Worm (Caenorhabditis elegans): ENCODE data around the gene rpn-12.
A peak's percentile ranks its signal among the peaks of the same experiment; 100 is the strongest.

rpn-12 gene

ce11 chrII:11633509-11633908 is 19.4 kb upstream of the rpn-12 start, which contains the start of gene din-1:
din-1 (minus strand) TSS chrII:11633609.
- TF ChIP-seq F10E7.11 (tag; optimal IDR thresholded peaks at IDR 0.05) (no peak), attf-6 (GFP tag; IDR thresholded peaks at IDR 0.05) (no peak), ztf-22 (GFP tag; optimal IDR thresholded peaks at IDR 0.05) (no peak), Y67H2A.10 (GFP tag; conservative IDR thresholded peaks at IDR 0.05) (no peak), ceh-79 (tag; optimal IDR thresholded peaks at IDR 0.05) (no peak), ZK185.1 (tag; optimal IDR thresholded peaks at IDR 0.05; ENCODE audit: poor library complexity, severe bottlenecking) (no peak), ceh-91 (GFP tag; IDR thresholded peaks at IDR 0.05) (no peak), ekl-4 (GFP tag; IDR thresholded peaks at IDR 0.05) (no peak), hlh-12 (tag; optimal IDR thresholded peaks at IDR 0.05) (no peak), egl-18 (GFP tag; IDR thresholded peaks at IDR 0.05) (no peak), ztf-28 (GFP tag; IDR thresholded peaks at IDR 0.05) (no peak), T07F8.4 (tag; optimal IDR thresholded peaks at IDR 0.05) (no peak), ztf-18 (tag; optimal IDR thresholded peaks at IDR 0.05) (no peak), hrde-1 (tag; optimal IDR thresholded peaks at IDR 0.05; ENCODE audit: borderline replicate concordance) (no peak), lsy-27 (tag; optimal IDR thresholded peaks at IDR 0.05; ENCODE audit: borderline replicate concordance, insufficient read depth) (no peak), gei-17 (GFP tag; optimal IDR thresholded peaks at IDR 0.05) (no peak), mcd-1 (GFP tag; IDR thresholded peaks at IDR 0.05) (no peak), K11D2.4 (GFP tag; IDR thresholded peaks at IDR 0.05) (no peak), nhr-179 (tag; optimal IDR thresholded peaks at IDR 0.05) (no peak)

ce11 chrII:11634057-11634676 is 18.8 kb upstream of the rpn-12 start:
- TF ChIP-seq tbx-9 (tag; optimal IDR thresholded peaks at IDR 0.05; ENCODE audit: borderline replicate concordance) = no peak
- no peak for TF ChIP-seq ama-1 (optimal IDR thresholded peaks at IDR 0.05)
- TF ChIP-seq ama-1 (GFP tag; optimal IDR thresholded peaks at IDR 0.05) = no peak
- TF ChIP-seq lag-1 (GFP tag; IDR thresholded peaks at IDR 0.05) = no peak
- TF ChIP-seq egrh-3 (GFP tag; IDR thresholded peaks at IDR 0.05) = peak; percentile 81; the same call in 1 of the 2 replicates
- TF ChIP-seq F55B11.4 (tag; optimal IDR thresholded peaks at IDR 0.05; ENCODE audit: borderline replicate concordance, insufficient read depth) = no peak
- TF ChIP-seq snpc-1.1 (tag; optimal IDR thresholded peaks at IDR 0.05; ENCODE audit: insufficient read depth) = peak; percentile 7
- no peak for TF ChIP-seq nhr-120 (GFP tag; IDR thresholded peaks at IDR 0.05)
- peak; percentile 38 for TF ChIP-seq unc-62 (GFP tag; optimal IDR thresholded peaks at IDR 0.05)
- peak; percentile 50 for TF ChIP-seq lin-54 (GFP tag; optimal IDR thresholded peaks at IDR 0.05)
- no peak for TF ChIP-seq mes-4 (tag; optimal IDR thresholded peaks at IDR 0.05)
- no peak for TF ChIP-seq mxl-1 (tag; optimal IDR thresholded peaks at IDR 0.05)
- peak; percentile 66 for TF ChIP-seq mcd-1 (GFP tag; IDR thresholded peaks at IDR 0.05)
- TF ChIP-seq bed-1 (GFP tag; IDR thresholded peaks at IDR 0.05) = no peak
- TF ChIP-seq ccch-3 (GFP tag; optimal IDR thresholded peaks at IDR 0.05) = no peak
- peak; percentile 92 for TF ChIP-seq attf-5 (GFP tag; optimal IDR thresholded peaks at IDR 0.05)
- peak; percentile 79; the same call in 1 of the 2 replicates for TF ChIP-seq pbrm-1 (GFP tag; IDR thresholded peaks at IDR 0.05)
- peak; percentile 94 for TF ChIP-seq chd-7 (tag; optimal IDR thresholded peaks at IDR 0.05)
- no peak for TF ChIP-seq hmg-20 (GFP tag; IDR thresholded peaks at IDR 0.05)
- 0 out of 2 replicates have a peak, but pooled peaks have one; percentile 47 for TF ChIP-seq Y53G8AR.9 (GFP tag; conservative IDR thresholded peaks at IDR 0.05)
- TF ChIP-seq B0019.2 (GFP tag; conservative IDR thresholded peaks at IDR 0.05) = no peak
- TF ChIP-seq athp-1 (tag; optimal IDR thresholded peaks at IDR 0.05) = peak; percentile 18
- TF ChIP-seq mel-28 (tag; optimal IDR thresholded peaks at IDR 0.05; ENCODE audit: borderline replicate concordance) = no peak
- no peak for TF ChIP-seq ztf-3 (GFP tag; optimal IDR thresholded peaks at IDR 0.05)
- no peak for TF ChIP-seq F57C9.4 (tag; optimal IDR thresholded peaks at IDR 0.05)
- TF ChIP-seq bed-2 (GFP tag; IDR thresholded peaks at IDR 0.05) = no peak; the same call in 1 of the 2 replicates
- peak; percentile 76 for TF ChIP-seq C06A6.2 (GFP tag; conservative IDR thresholded peaks at IDR 0.05)
- TF ChIP-seq madf-8 (GFP tag; conservative IDR thresholded peaks at IDR 0.05) = no peak
- no peak for TF ChIP-seq nfya-2 (GFP tag; IDR thresholded peaks at IDR 0.05)
- TF ChIP-seq madf-10 (tag; optimal IDR thresholded peaks at IDR 0.05) = peak; percentile 94

All from whole organism, young adult.